Worm (Caenorhabditis elegans) whole organism, L4/young adult: ENCODE data around the gene gst-18.

Experiments
- W03F9.2 ChIP-seq: fragments of 150-350 bp; optimal IDR thresholded peaks from 2 replicates; lab custom pipeline; 2014; ENCODE audit warnings: missing biosample characterization, missing genetic modification characterization
- dao-5 ChIP-seq: sonication (generic microtip); optimal IDR thresholded peaks from 2 replicates; lab custom pipeline; 2016; ENCODE audit warnings: missing genotype, missing genetic modification characterization, moderate library complexity, missing compliant biosample characterization
- him-1 ChIP-seq: sonication (generic microtip); optimal IDR thresholded peaks from 2 replicates; lab custom pipeline; 2016; ENCODE audit warnings: missing genotype, missing genetic modification reagents, missing genetic modification characterization, missing compliant biosample characterization

DNA sequence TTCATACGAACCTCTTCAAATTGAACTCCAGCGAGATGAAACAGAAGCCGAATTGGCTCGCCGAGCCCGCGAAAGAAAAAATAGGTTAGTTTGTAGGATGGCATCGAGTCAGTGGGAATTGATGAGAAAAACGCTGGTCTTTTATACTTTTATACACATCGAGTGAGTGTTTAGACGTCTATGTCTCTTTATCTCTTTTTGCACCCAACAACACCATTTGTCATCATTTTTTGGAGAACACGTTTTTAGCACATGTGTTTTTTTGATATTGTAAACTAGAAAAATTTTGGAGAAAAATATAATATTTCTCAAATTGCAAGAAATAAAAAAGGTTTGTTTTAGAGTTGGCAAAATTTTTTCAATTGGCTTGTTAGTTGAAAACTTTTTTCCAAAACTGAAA lies 6.4 kb downstream of the gst-18 start, which contains the start of gene gst-16:
- no peak for TF ChIP-seq him-1 (tag; lab: Kevin White, UChicago)
- TF ChIP-seq dao-5 (tag; lab: Kevin White, UChicago) = no peak
- no peak for TF ChIP-seq W03F9.2
